Worm (Caenorhabditis elegans) whole organism, L4 larva: ENCODE measurements around the gene attf-5.
A peak's percentile ranks its signal among the peaks of the same experiment; 100 is the strongest.

Experiments used
- F26F4.8 ChIP-seq: fragments of 200-800 bp; sonication (Bioruptor generic); conservative IDR thresholded peaks from 2 replicates; pipeline ENCODE4 v1.3.6; 2022; ENCODE audit warnings: missing genetic modification characterization, missing compliant biosample characterization
- F37D6.2 ChIP-seq: sonication (generic microtip); optimal IDR thresholded peaks from 2 replicates; lab custom pipeline; 2016; ENCODE audit warnings: mild to moderate bottlenecking, missing genetic modification characterization, missing compliant biosample characterization
- T26A8.4 ChIP-seq: fragments of 200-800 bp; sonication (Bioruptor generic); IDR thresholded peaks from 2 replicates; pipeline ENCODE4 v1.3.6; 2022; ENCODE audit warnings: missing genetic modification characterization, missing compliant biosample characterization
- ZK337.2 ChIP-seq: fragments of 200-800 bp; sonication (Bioruptor generic); IDR thresholded peaks from 2 replicates; pipeline ENCODE4 v1.3.6; 2022; ENCODE audit warnings: missing genetic modification reagents, missing genetic modification characterization, missing compliant biosample characterization
- aha-1 ChIP-seq: fragments of 150-350 bp; peaks from one replicate; lab custom pipeline; 2014; ENCODE audit warnings: missing biosample characterization, missing genetic modification characterization
- ama-1 ChIP-seq: fragments of 150-350 bp; optimal IDR thresholded peaks from 2 replicates; lab custom pipeline; 2014; ENCODE audit warnings: inconsistent platforms, mixed read lengths
- ceh-28 ChIP-seq: fragments of 150-350 bp; optimal IDR thresholded peaks from 2 replicates; lab custom pipeline; 2014; ENCODE audit warnings: missing biosample characterization, missing genetic modification reagents, missing genetic modification characterization
- ceh-32 ChIP-seq: sonication (generic microtip); optimal IDR thresholded peaks from 2 replicates; lab custom pipeline; 2016; ENCODE audit warnings: mild to moderate bottlenecking, missing genetic modification characterization, missing compliant biosample characterization; ENCODE audit not compliant: poor library complexity
- ceh-44 ChIP-seq: fragments of 200-800 bp; sonication (Bioruptor generic); IDR thresholded peaks from 2 replicates; pipeline ENCODE4 v1.3.6; 2022; ENCODE audit warnings: missing genetic modification reagents, missing genetic modification characterization, missing compliant biosample characterization
- ceh-62 ChIP-seq: sonication (generic microtip); optimal IDR thresholded peaks from 2 replicates; lab custom pipeline; 2017; ENCODE audit warnings: missing biosample characterization, missing genetic modification characterization
- ceh-82 ChIP-seq: sonication (generic microtip); optimal IDR thresholded peaks from 2 replicates; lab custom pipeline; 2017; ENCODE audit warnings: missing biosample characterization, missing genetic modification characterization
- ces-1 ChIP-seq: fragments of 150-350 bp; sonication (generic microtip); optimal IDR thresholded peaks from 4 replicates; lab custom pipeline; 2014; ENCODE audit warnings: missing biosample characterization, missing genetic modification reagents, missing genetic modification characterization
- cey-2 ChIP-seq: sonication (generic microtip); optimal IDR thresholded peaks from 3 replicates; lab custom pipeline; 2017; ENCODE audit warnings: missing genetic modification characterization, mild to moderate bottlenecking, missing compliant biosample characterization, antibody characterized with exemption, borderline replicate concordance; ENCODE audit not compliant: insufficient read depth
- daf-19 ChIP-seq: fragments of 200-800 bp; sonication (Bioruptor generic); conservative IDR thresholded peaks from 2 replicates; pipeline ENCODE4 v1.3.6; 2022; ENCODE audit warnings: missing genetic modification characterization, missing compliant biosample characterization
- dve-1 ChIP-seq: sonication (generic microtip); optimal IDR thresholded peaks from 2 replicates; lab custom pipeline; 2017; ENCODE audit warnings: antibody characterized with exemption, mild to moderate bottlenecking, missing genetic modification characterization, missing compliant biosample characterization; ENCODE audit not compliant: insufficient read depth
- fos-1 ChIP-seq: fragments of 150-350 bp; optimal IDR thresholded peaks from 2 replicates; lab custom pipeline; 2014; ENCODE audit warnings: missing biosample characterization, missing genetic modification characterization
- gei-8 ChIP-seq: fragments of 200-800 bp; sonication (Bioruptor generic); optimal IDR thresholded peaks from 2 replicates; lab custom pipeline; 2018; ENCODE audit warnings: mild to moderate bottlenecking, missing genetic modification characterization, missing compliant biosample characterization
- hif-1 ChIP-seq, 2 experiments: sonication (generic microtip); optimal IDR thresholded peaks; 2 replicates each; lab custom pipeline; 2016 to 2017; ENCODE audit warnings: missing compliant biosample characterization in 2 of 2, missing genetic modification characterization in 2 of 2, missing genetic modification reagents in 2 of 2, missing genotype in 2 of 2, mild to moderate bottlenecking in 1 of 2
- hlh-30 ChIP-seq: sonication (generic microtip); optimal IDR thresholded peaks from 2 replicates; lab custom pipeline; 2017; ENCODE audit warnings: antibody characterized with exemption, mild to moderate bottlenecking, missing genetic modification characterization, missing compliant biosample characterization; ENCODE audit not compliant: insufficient read depth
- lin-1 ChIP-seq: fragments of 200-800 bp; sonication (Bioruptor generic); IDR thresholded peaks from 2 replicates; pipeline ENCODE4 v1.3.6; 2022; ENCODE audit warnings: missing genetic modification reagents, missing genetic modification characterization, missing compliant biosample characterization
- lin-29 ChIP-seq: fragments of 200-800 bp; sonication (Bioruptor generic); IDR thresholded peaks from 2 replicates; pipeline ENCODE4 v1.3.6; 2022; ENCODE audit warnings: missing genetic modification reagents, missing genetic modification characterization, missing compliant biosample characterization
- lin-38 ChIP-seq: fragments of 200-800 bp; sonication (Bioruptor generic); IDR thresholded peaks from 2 replicates; pipeline ENCODE4 v1.3.6; 2022; ENCODE audit warnings: missing genetic modification reagents, missing genetic modification characterization, missing compliant biosample characterization
- mep-1 ChIP-seq: fragments of 150-350 bp; sonication (generic microtip); optimal IDR thresholded peaks from 3 replicates; lab custom pipeline; 2014; ENCODE audit warnings: missing biosample characterization, missing genetic modification characterization
- mxl-2 ChIP-seq: fragments of 200-800 bp; sonication (Bioruptor generic); conservative IDR thresholded peaks from 2 replicates; pipeline ENCODE4 v1.3.6; 2022; ENCODE audit warnings: missing genetic modification reagents, missing genetic modification characterization, missing compliant biosample characterization
- nhr-28 ChIP-seq: fragments of 150-350 bp; optimal IDR thresholded peaks from 2 replicates; lab custom pipeline; 2014; ENCODE audit warnings: missing biosample characterization, missing genetic modification characterization
- pqm-1 ChIP-seq: sonication (generic microtip); optimal IDR thresholded peaks from 2 replicates; lab custom pipeline; 2017; ENCODE audit warnings: missing biosample characterization, missing genetic modification characterization
- rbr-2 ChIP-seq: sonication (generic microtip); optimal IDR thresholded peaks from 2 replicates; lab custom pipeline; 2016; ENCODE audit warnings: missing genotype, missing genetic modification characterization, missing compliant biosample characterization
- saeg-2 ChIP-seq: fragments of 200-800 bp; sonication (Bioruptor generic); IDR thresholded peaks from 2 replicates; pipeline ENCODE4 v1.3.6; 2022; ENCODE audit warnings: missing genetic modification reagents, missing genetic modification characterization, missing compliant biosample characterization
- set-16 ChIP-seq: fragments of 200-800 bp; sonication (Bioruptor generic); IDR thresholded peaks from 2 replicates; pipeline ENCODE4 v1.3.6; 2022; ENCODE audit warnings: missing genetic modification reagents, missing genetic modification characterization, missing compliant biosample characterization
- snpc-4 ChIP-seq: fragments of 150-350 bp; optimal IDR thresholded peaks from 2 replicates; lab custom pipeline; 2014; ENCODE audit warnings: missing biosample characterization, missing genetic modification characterization
- spr-1 ChIP-seq: sonication (generic microtip); optimal IDR thresholded peaks from 2 replicates; lab custom pipeline; 2016; ENCODE audit warnings: mild to moderate bottlenecking, missing genetic modification characterization, missing compliant biosample characterization
- spr-3 ChIP-seq: fragments of 200-800 bp; sonication (Bioruptor generic); optimal IDR thresholded peaks from 2 replicates; lab custom pipeline; 2018; ENCODE audit warnings: mild to moderate bottlenecking, missing genetic modification characterization, missing compliant biosample characterization
- unc-39 ChIP-seq: sonication (generic microtip); optimal IDR thresholded peaks from 2 replicates; lab custom pipeline; 2017; ENCODE audit warnings: missing biosample characterization, missing genetic modification characterization
- unc-62 ChIP-seq, 3 experiments: fragments of 150-350 bp in 1 of 3; sonication (generic microtip); optimal IDR thresholded peaks in 2 of 3; peaks in 1 of 3; 1 replicate in 1 of 3; 2 replicates in 2 of 3; lab custom pipeline; 2014 to 2017; ENCODE audit warnings: missing biosample characterization in 3 of 3, missing genetic modification characterization in 3 of 3, missing genetic modification reagents in 3 of 3, missing genotype in 1 of 3
- zfp-2 ChIP-seq: sonication (generic microtip); optimal IDR thresholded peaks from 2 replicates; lab custom pipeline; 2016; ENCODE audit warnings: mild to moderate bottlenecking, missing genetic modification characterization, missing compliant biosample characterization
- zfp-3 ChIP-seq: fragments of 200-800 bp; sonication (Bioruptor generic); conservative IDR thresholded peaks from 2 replicates; pipeline ENCODE4 v1.3.6; 2022; ENCODE audit warnings: missing genetic modification reagents, missing genetic modification characterization, missing compliant biosample characterization
- ztf-11 ChIP-seq: fragments of 150-350 bp; optimal IDR thresholded peaks from 2 replicates; lab custom pipeline; 2014; ENCODE audit warnings: missing biosample characterization, missing genetic modification characterization

attf-5 gene

DNA sequence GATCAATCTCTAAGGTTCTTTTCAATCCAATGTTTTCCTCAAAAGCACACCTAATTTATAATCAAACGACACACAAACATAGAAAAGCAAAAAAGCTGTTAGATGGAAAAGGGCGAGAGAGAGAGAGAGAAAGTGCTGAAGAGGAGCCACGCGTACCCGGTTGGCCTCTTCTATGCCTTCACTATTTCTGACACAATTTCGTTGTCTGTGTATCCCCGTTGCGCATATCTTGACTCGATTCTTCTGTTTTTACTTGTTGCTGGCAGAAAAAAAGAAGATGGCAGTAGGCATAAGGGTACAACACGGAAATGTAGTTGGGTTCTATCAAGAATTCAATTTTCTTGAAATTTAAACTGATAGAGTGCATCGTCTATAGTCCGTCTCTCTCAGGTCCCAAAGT lies 39.3 kb downstream of the attf-5 start (continued):
- no peak for TF ChIP-seq T26A8.4 (GFP tag; lab: Robert Waterston, UW)
- peak; percentile 46 for TF ChIP-seq ces-1
- no peak for TF ChIP-seq daf-19 (GFP tag; lab: Robert Waterston, UW)
- peak; percentile 3 for TF ChIP-seq F37D6.2 (tag; lab: Kevin White, UChicago)
- TF ChIP-seq hlh-30 (tag; lab: Kevin White, UChicago): peak; percentile 82
- no peak for TF ChIP-seq zfp-3 (GFP tag; lab: Robert Waterston, UW)

DNA sequence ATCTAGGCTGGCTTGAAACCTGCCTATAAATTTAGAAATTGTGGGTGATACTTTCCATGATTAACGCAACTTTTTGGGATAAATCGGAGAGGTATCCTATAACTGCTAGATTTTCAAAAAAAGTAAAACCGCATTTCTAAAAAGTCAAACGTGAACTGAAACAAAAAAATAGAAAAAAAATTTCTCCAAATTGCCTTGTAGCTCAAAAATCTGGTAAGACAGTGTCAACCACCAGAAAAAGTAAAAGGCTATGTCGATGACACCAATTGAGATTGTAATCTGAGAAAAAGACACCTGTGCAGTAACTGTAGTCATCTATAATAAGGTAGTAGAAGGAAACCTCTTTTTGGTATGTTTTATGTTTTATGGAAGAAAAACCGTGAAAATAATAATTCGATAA lies 40.5 kb downstream of the attf-5 start, which contains the start of gene wdr-54:
wdr-54 (plus strand) TSS at position 301 of the 400 bp plus-strand sequence.
- TF ChIP-seq mep-1 (tag; lab: Kevin White, UChicago) (no peak), ceh-44 (GFP tag; lab: Robert Waterston, UW) (no peak), cey-2 (tag; lab: Kevin White, UChicago) (no peak), saeg-2 (GFP tag; lab: Robert Waterston, UW) (no peak), nhr-28 (tag; lab: Kevin White, UChicago) (no peak), ceh-32 (tag; lab: Kevin White, UChicago) (no peak)

DNA sequence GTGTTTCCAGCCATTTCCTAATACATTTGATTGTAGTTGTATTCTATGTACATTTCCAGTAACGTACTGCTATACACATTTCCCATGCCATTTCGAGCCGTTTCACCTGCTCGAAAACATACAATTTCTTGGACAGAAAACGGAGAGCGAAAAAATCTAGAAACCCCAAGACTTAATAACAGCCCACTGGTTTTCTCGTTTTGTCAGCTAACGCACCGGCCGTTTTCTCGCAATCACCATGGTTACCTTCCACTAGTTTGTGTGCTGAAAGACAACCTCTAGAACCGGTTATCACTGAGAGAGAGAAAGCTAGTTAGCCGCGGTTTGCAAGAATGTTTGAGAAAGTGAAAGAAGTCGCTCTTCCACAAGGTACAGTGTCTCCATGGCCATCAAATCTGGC lies 42.0 kb downstream of the attf-5 start:
- peak; percentile 60 for TF ChIP-seq aha-1 (tag; lab: Kevin White, UChicago)
- no peak for TF ChIP-seq set-16 (GFP tag; lab: Robert Waterston, UW)

DNA sequence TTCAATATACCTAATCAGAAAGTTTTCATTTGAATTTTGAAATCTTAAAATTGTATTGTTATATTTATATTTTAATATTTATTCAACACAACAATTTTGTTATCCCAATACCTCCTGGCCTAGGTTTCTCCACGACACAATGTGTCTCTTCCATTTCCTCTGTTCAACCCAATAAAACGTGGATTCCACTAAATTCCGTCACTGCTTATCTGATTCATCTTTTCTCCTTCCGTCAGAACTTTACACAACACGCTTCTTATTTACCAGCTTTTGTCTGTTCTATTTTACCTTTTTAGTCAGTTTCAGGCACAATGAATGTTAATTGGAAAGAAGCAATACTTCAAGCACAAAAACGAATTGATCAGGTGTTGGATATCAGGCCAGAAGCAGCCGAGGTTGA lies 46.3 kb downstream of the attf-5 start, which contains the start of gene F39H12.1:
F39H12.1 (plus strand) TSS at position 301 of the 400 bp plus-strand sequence.
- TF ChIP-seq gei-8 (no peak), ztf-11 (tag; lab: Kevin White, UChicago) (no peak), dve-1 (no peak), F26F4.8 (GFP tag; lab: Robert Waterston, UW) (no peak), lin-38 (GFP tag; lab: Robert Waterston, UW) (no peak), lin-1 (no peak), fos-1 (tag; lab: Kevin White, UChicago) (no peak), spr-1 (tag; lab: Kevin White, UChicago) (no peak), rbr-2 (tag; lab: Kevin White, UChicago) (no peak), lin-29 (GFP tag; lab: Robert Waterston, UW) (no peak), zfp-2 (tag; lab: Kevin White, UChicago) (no peak), ceh-28 (tag; lab: Kevin White, UChicago) (no peak), snpc-4 (tag; lab: Kevin White, UChicago) (no peak), unc-39 (no peak)

DNA sequence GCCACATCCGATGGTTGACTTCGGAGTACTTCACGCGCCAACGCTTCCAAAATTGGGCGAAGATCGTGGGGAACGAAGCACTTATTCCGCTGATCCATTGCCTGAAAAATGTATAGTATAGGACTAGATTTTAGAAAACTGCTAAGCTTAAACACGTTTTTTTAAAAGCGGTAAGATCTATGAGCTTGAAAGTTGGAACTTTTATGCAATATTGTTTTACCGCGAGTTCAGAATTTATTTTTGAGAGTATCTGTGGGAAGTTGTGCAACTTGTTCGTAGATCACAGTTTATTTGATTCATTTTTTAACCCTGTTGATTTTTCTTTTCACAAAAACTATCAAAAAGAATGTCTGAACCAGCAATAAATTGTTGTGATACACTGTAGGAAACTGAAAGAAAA lies 53.2 kb downstream of the attf-5 start, which contains the start of gene F39H12.3:
F39H12.3 (minus strand) TSS at position 101 of the 400 bp plus-strand sequence.
- TF ChIP-seq ceh-62 (no peak), F37D6.2 (tag; lab: Kevin White, UChicago) (no peak), unc-62 (GFP tag; optimal IDR thresholded peaks at IDR 0.05 in 1 of 2; lab: Kevin White, UChicago) (no peak), unc-62 (tag; optimal IDR thresholded peaks at IDR 0.05; lab: Kevin White, UChicago) (no peak), mxl-2 (GFP tag; lab: Robert Waterston, UW) (no peak), pqm-1 (tag; lab: Kevin White, UChicago) (no peak), lin-38 (GFP tag; lab: Robert Waterston, UW) (no peak), ama-1 (lab: Kevin White, UChicago) (no peak), ceh-82 (no peak), spr-3 (GFP tag; lab: Kevin White, UChicago) (no peak), gei-8 (no peak), ZK337.2 (GFP tag; lab: Robert Waterston, UW) (no peak), hif-1 (tag; optimal IDR thresholded peaks at IDR 0.05; lab: Kevin White, UChicago) (no peak)
